Worm (Caenorhabditis elegans) whole organism, young adult: ENCODE measurements around the gene C08F8.9.
"Not testable (repeated sequence)": the region's sequence is repeated elsewhere in the genome, so short reads cannot be mapped to it uniquely, and the experiment has no call there.

Experiments used
- B0261.1 ChIP-seq: sonication (generic microtip); optimal IDR thresholded peaks from 2 replicates; lab custom pipeline; 2016; ENCODE audit warnings: mild to moderate bottlenecking, missing genetic modification characterization, moderate library complexity, missing compliant biosample characterization
- C17E4.6 ChIP-seq: fragments of 200-800 bp; sonication (Bioruptor generic); IDR thresholded peaks from 2 replicates; pipeline ENCODE4 v1.3.6; 2022; ENCODE audit warnings: missing genetic modification reagents, missing genetic modification characterization, missing compliant biosample characterization
- D2030.7 ChIP-seq: fragments of 200-800 bp; sonication (Bioruptor generic); IDR thresholded peaks from 2 replicates; pipeline ENCODE4 v1.3.6; 2022; ENCODE audit warnings: missing genetic modification reagents, missing genetic modification characterization, missing compliant biosample characterization
- Y67H2A.10 ChIP-seq: fragments of 200-800 bp; sonication (Bioruptor generic); conservative IDR thresholded peaks from 2 replicates; pipeline ENCODE4 v1.3.6; 2022; ENCODE audit warnings: missing genetic modification reagents, missing genetic modification characterization, missing compliant biosample characterization
- Y95B8A.8 ChIP-seq: fragments of 200-800 bp; sonication (Bioruptor generic); IDR thresholded peaks from 2 replicates; pipeline ENCODE4 v1.3.6; 2022; ENCODE audit warnings: missing genetic modification reagents, missing genetic modification characterization, missing compliant biosample characterization
- aptf-2 ChIP-seq: fragments of 200-800 bp; sonication (Bioruptor generic); conservative IDR thresholded peaks from 2 replicates; pipeline ENCODE4 v1.3.6; 2022; ENCODE audit warnings: missing genetic modification reagents, missing genetic modification characterization, missing compliant biosample characterization
- attf-3 ChIP-seq: fragments of 200-800 bp; sonication (Bioruptor generic); conservative IDR thresholded peaks from 2 replicates; pipeline ENCODE4 v1.3.6; 2022; ENCODE audit warnings: missing genetic modification reagents, missing genetic modification characterization, missing compliant biosample characterization
- cebp-1 ChIP-seq, 2 experiments: fragments of 200-800 bp in 1 of 2; sonication (Bioruptor generic) in 1 of 2; sonication (generic microtip) in 1 of 2; IDR thresholded peaks in 1 of 2; optimal IDR thresholded peaks in 1 of 2; 2 replicates each; pipeline versions ENCODE4 v1.3.6 to Lab custom; 2017 to 2022; ENCODE audit warnings: missing compliant biosample characterization in 2 of 2, missing genetic modification characterization in 2 of 2, mild to moderate bottlenecking in 1 of 2, missing genetic modification reagents in 1 of 2, moderate library complexity in 1 of 2
- ceh-100 ChIP-seq: fragments of 200-800 bp; sonication (Bioruptor generic); IDR thresholded peaks from 2 replicates; pipeline ENCODE4 v1.3.6; 2022; ENCODE audit warnings: missing genetic modification reagents, missing genetic modification characterization, missing compliant biosample characterization
- dox-1 ChIP-seq: fragments of 200-800 bp; sonication (Bioruptor generic); IDR thresholded peaks from 2 replicates; pipeline ENCODE4 v1.3.6; 2022; ENCODE audit warnings: missing genetic modification reagents, missing genetic modification characterization, missing compliant biosample characterization
- egl-44 ChIP-seq: fragments of 200-800 bp; sonication (Bioruptor generic); IDR thresholded peaks from 2 replicates; pipeline ENCODE4 v1.3.6; 2022; ENCODE audit warnings: missing genetic modification reagents, missing genetic modification characterization, missing compliant biosample characterization
- egrh-3 ChIP-seq: fragments of 200-800 bp; sonication (Bioruptor generic); IDR thresholded peaks from 2 replicates; pipeline ENCODE4 v1.3.6; 2022; ENCODE audit warnings: missing genetic modification reagents, missing genetic modification characterization, missing compliant biosample characterization
- hmg-1.2 ChIP-seq: fragments of 200-800 bp; sonication (Bioruptor generic); IDR thresholded peaks from 2 replicates; pipeline ENCODE4 v1.3.6; 2022; ENCODE audit warnings: missing genetic modification reagents, missing genetic modification characterization, missing compliant biosample characterization
- hsf-1 ChIP-seq: fragments of 200-800 bp; sonication (Bioruptor generic); IDR thresholded peaks from 2 replicates; pipeline ENCODE4 v1.3.6; 2022; ENCODE audit warnings: missing genetic modification reagents, missing genetic modification characterization, missing compliant biosample characterization
- lin-26 ChIP-seq: fragments of 200-800 bp; sonication (Bioruptor generic); IDR thresholded peaks from 2 replicates; pipeline ENCODE4 v1.3.6; 2022; ENCODE audit warnings: missing genetic modification reagents, missing genetic modification characterization, missing compliant biosample characterization
- lin-54 ChIP-seq: fragments of 200-800 bp; sonication (Bioruptor generic); optimal IDR thresholded peaks from 2 replicates; lab custom pipeline; 2018; ENCODE audit warnings: mild to moderate bottlenecking, missing genetic modification characterization, missing compliant biosample characterization
- madf-3 ChIP-seq: fragments of 200-800 bp; sonication (Bioruptor generic); IDR thresholded peaks from 2 replicates; pipeline ENCODE4 v1.3.6; 2022; ENCODE audit warnings: missing genetic modification reagents, missing genetic modification characterization, missing compliant biosample characterization
- mcd-1 ChIP-seq: fragments of 200-800 bp; sonication (Bioruptor generic); IDR thresholded peaks from 2 replicates; pipeline ENCODE4 v1.3.6; 2022; ENCODE audit warnings: missing genetic modification reagents, missing genetic modification characterization, missing compliant biosample characterization
- nfyb-1 ChIP-seq: fragments of 200-800 bp; sonication (Bioruptor generic); IDR thresholded peaks from 2 replicates; pipeline ENCODE4 v1.3.6; 2022; ENCODE audit warnings: missing genetic modification reagents, missing genetic modification characterization, missing compliant biosample characterization
- nhr-120 ChIP-seq: fragments of 200-800 bp; sonication (Bioruptor generic); IDR thresholded peaks from 2 replicates; pipeline ENCODE4 v1.3.6; 2022; ENCODE audit warnings: missing genetic modification characterization, missing compliant biosample characterization
- rpc-1 ChIP-seq, 2 experiments: fragments of 150-350 bp in 1 of 2; sonication (generic microtip) in 1 of 2; optimal IDR thresholded peaks; 2 replicates each; lab custom pipeline; 2014 to 2018; ENCODE audit warnings: missing biosample characterization in 1 of 2, missing genetic modification characterization in 1 of 2, missing genetic modification reagents in 1 of 2, missing genotype in 1 of 2
- tbp1 ChIP-seq: fragments of 200-800 bp; sonication (Bioruptor generic); optimal IDR thresholded peaks from 2 replicates; lab custom pipeline; 2018; ENCODE audit warnings: mild to moderate bottlenecking, missing genetic modification characterization, missing compliant biosample characterization
- zfh-2 ChIP-seq: fragments of 200-800 bp; sonication (Bioruptor generic); conservative IDR thresholded peaks from 2 replicates; pipeline ENCODE4 v1.3.6; 2022; ENCODE audit warnings: missing genetic modification reagents, missing genetic modification characterization, missing compliant biosample characterization
- ztf-25 ChIP-seq: fragments of 200-800 bp; sonication (Bioruptor generic); IDR thresholded peaks from 2 replicates; pipeline ENCODE4 v1.3.6; 2022; ENCODE audit warnings: missing genetic modification reagents, missing genetic modification characterization, missing compliant biosample characterization
- ztf-28 ChIP-seq: fragments of 200-800 bp; sonication (Bioruptor generic); IDR thresholded peaks from 2 replicates; pipeline ENCODE4 v1.3.6; 2022; ENCODE audit warnings: missing genetic modification reagents, missing genetic modification characterization, missing compliant biosample characterization

C08F8.9 gene

ce11 chrIV:11202389-11202788 is 24.0 kb upstream of the C08F8.9 start, which contains the start of gene R07H5.11:
R07H5.11 (plus strand) TSS chrIV:11202768.
- peak; percentile 78 for TF ChIP-seq cebp-1 (GFP tag; IDR thresholded peaks at IDR 0.05; lab: Robert Waterston, UW)
- peak; percentile 70 for TF ChIP-seq cebp-1 (tag; optimal IDR thresholded peaks at IDR 0.05; lab: Kevin White, UChicago)
- TF ChIP-seq mcd-1 (GFP tag; lab: Robert Waterston, UW) = peak; percentile 60

ce11 chrIV:11200682-11201081 is 22.3 kb upstream of the C08F8.9 start:
- TF ChIP-seq egrh-3 (GFP tag; lab: Robert Waterston, UW) = peak; percentile 47; the same call in 1 of the 2 replicates
- TF ChIP-seq dox-1 (GFP tag; lab: Robert Waterston, UW) = 0 out of 2 replicates have a peak, but pooled peaks have one; percentile 45
- TF ChIP-seq aptf-2 (GFP tag; lab: Robert Waterston, UW) = peak; percentile 74
- TF ChIP-seq C17E4.6 = peak; percentile 27; the same call in 1 of the 2 replicates
- TF ChIP-seq mcd-1 (GFP tag; lab: Robert Waterston, UW) = peak; percentile 77
- peak; percentile 81 for TF ChIP-seq ztf-25 (GFP tag; lab: Robert Waterston, UW)
- TF ChIP-seq D2030.7 = peak; percentile 49
- TF ChIP-seq ceh-100 = peak; percentile 89
- 0 out of 2 replicates have a peak, but pooled peaks have one; percentile 38 for TF ChIP-seq attf-3
- peak; percentile 78; the same call in 1 of the 2 replicates for TF ChIP-seq ztf-28 (GFP tag; lab: Robert Waterston, UW)

- TF ChIP-seq ztf-25 (GFP tag; lab: Robert Waterston, UW) = 0 out of 2 replicates have a peak, but pooled peaks have one; percentile 64
- peak; percentile 46; the same call in 1 of the 2 replicates for TF ChIP-seq attf-3
- TF ChIP-seq mcd-1 (GFP tag; lab: Robert Waterston, UW) = peak; percentile 79
- TF ChIP-seq ceh-100 = peak; percentile 92
- peak; percentile 32; the same call in 1 of the 2 replicates for TF ChIP-seq D2030.7
- 0 out of 2 replicates have a peak, but pooled peaks have one; percentile 10 for TF ChIP-seq Y67H2A.10 (GFP tag; lab: Robert Waterston, UW)
- 0 out of 2 replicates have a peak, but pooled peaks have one; percentile 53 for TF ChIP-seq ztf-28 (GFP tag; lab: Robert Waterston, UW)
- TF ChIP-seq dox-1 (GFP tag; lab: Robert Waterston, UW) = 0 out of 2 replicates have a peak, but pooled peaks have one; percentile 12
- TF ChIP-seq egrh-3 (GFP tag; lab: Robert Waterston, UW) = 0 out of 2 replicates have a peak, but pooled peaks have one; percentile 21
- TF ChIP-seq aptf-2 (GFP tag; lab: Robert Waterston, UW) = peak; percentile 81
- TF ChIP-seq, all 124 proteins: peak for 10; not testable (repeated sequence) for 114
Observed at ce11 chrIV:11198983-11199382, 20.6 kb upstream of the C08F8.9 start, which contains the start of gene R07H5.16. R07H5.16 (plus strand) TSS chrIV:11199330.

- TF ChIP-seq ceh-100 = peak; percentile 65; the same call in 1 of the 2 replicates
- peak; percentile 55 for TF ChIP-seq hmg-1.2
- TF ChIP-seq hsf-1 (GFP tag; lab: Robert Waterston, UW) = 0 out of 2 replicates have a peak, but pooled peaks have one; percentile 58
- TF ChIP-seq B0261.1 = peak; percentile 47
- peak; percentile 77 for TF ChIP-seq tbp1 (GFP tag; lab: Kevin White, UChicago)
- TF ChIP-seq rpc-1 (optimal IDR thresholded peaks at IDR 0.05; lab: Kevin White, UChicago) = not testable (repeated sequence)
- TF ChIP-seq rpc-1 (tag; optimal IDR thresholded peaks at IDR 0.05; lab: Kevin White, UChicago) = peak; percentile 15
- peak; percentile 82 for TF ChIP-seq ztf-25 (GFP tag; lab: Robert Waterston, UW)
- TF ChIP-seq egl-44 (GFP tag; lab: Robert Waterston, UW) = peak; percentile 55; the same call in 1 of the 2 replicates
- TF ChIP-seq lin-26 (GFP tag; lab: Robert Waterston, UW) = peak; percentile 91
- peak; percentile 60 for TF ChIP-seq D2030.7
- 0 out of 2 replicates have a peak, but pooled peaks have one; percentile 60 for TF ChIP-seq nhr-120 (GFP tag; lab: Robert Waterston, UW)
- TF ChIP-seq C17E4.6 = 0 out of 2 replicates have a peak, but pooled peaks have one; percentile 23
- peak; percentile 70 for TF ChIP-seq nfyb-1
- 0 out of 2 replicates have a peak, but pooled peaks have one; percentile 49 for TF ChIP-seq Y95B8A.8 (GFP tag; lab: Robert Waterston, UW)
Observed at ce11 chrIV:11196866-11197265, 18.5 kb upstream of the C08F8.9 start.

- TF ChIP-seq zfh-2 (GFP tag; lab: Robert Waterston, UW) (no peak), egrh-3 (GFP tag; lab: Robert Waterston, UW) (no peak), madf-3 (GFP tag; lab: Robert Waterston, UW) (no peak), lin-54 (GFP tag; lab: Kevin White, UChicago) (no peak)
Observed at ce11 chrIV:11189411-11189810, 11.0 kb upstream of the C08F8.9 start, which contains the start of gene fbxb-79. fbxb-79 (minus strand) TSS chrIV:11189511.
